Worm (Caenorhabditis elegans) whole organism, young adult: Measurements from ENCODE around the gene K08H10.10.

Experiments
- C06A6.2 ChIP-seq: fragments of 200-800 bp; sonication (Bioruptor generic); conservative IDR thresholded peaks from 2 replicates; pipeline ENCODE4 v1.3.6; 2022; ENCODE audit warnings: missing genetic modification characterization, missing compliant biosample characterization
- F10E7.11 ChIP-seq: sonication (generic microtip); optimal IDR thresholded peaks from 2 replicates; lab custom pipeline; 2017; ENCODE audit warnings: mild to moderate bottlenecking, missing genetic modification characterization, moderate library complexity, missing compliant biosample characterization
- ama-1 ChIP-seq, 3 experiments: fragments of 150-350 bp in 1 of 3; sonication (generic microtip) in 2 of 3; optimal IDR thresholded peaks; 2 replicates each; lab custom pipeline; 2014 to 2018; ENCODE audit warnings: missing biosample characterization in 2 of 3, missing genetic modification characterization in 2 of 3, missing genetic modification reagents in 2 of 3
- ceh-91 ChIP-seq: fragments of 200-800 bp; sonication (Bioruptor generic); IDR thresholded peaks from 2 replicates; pipeline ENCODE4 v1.3.6; 2022; ENCODE audit warnings: missing genetic modification reagents, missing genetic modification characterization, missing compliant biosample characterization
- somi-1 ChIP-seq: fragments of 200-800 bp; sonication (Bioruptor generic); optimal IDR thresholded peaks from 2 replicates; lab custom pipeline; 2018; ENCODE audit warnings: mild to moderate bottlenecking, missing genetic modification characterization, missing compliant biosample characterization

DNA sequence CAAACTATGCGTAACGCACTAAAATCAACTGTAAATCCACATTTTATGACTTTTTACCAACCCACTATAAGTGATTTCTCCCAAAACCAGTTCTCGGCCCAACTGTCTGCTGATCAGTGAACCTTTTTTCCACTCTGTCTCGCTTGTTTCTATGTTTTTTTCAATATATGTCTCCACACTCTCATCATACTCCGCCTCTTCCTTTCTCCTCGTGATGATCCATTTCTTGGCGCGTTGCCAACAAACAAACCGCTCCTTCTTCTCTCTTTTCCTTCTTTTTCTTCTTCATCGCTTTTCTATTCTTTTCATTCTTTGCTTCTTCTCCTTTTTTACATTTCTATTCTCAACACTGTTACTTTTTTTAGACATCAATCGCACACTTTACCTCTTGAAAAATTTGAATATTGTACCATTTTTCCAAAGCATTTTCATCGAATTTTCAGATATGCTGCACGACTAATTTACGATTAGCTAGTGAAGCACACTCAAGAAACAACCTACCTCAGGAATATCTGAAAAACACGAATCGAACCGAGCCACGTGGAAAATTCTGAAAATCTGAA is 42.5 kb downstream of the K08H10.10 start, which contains the start of gene T06E8.8:
- TF ChIP-seq F10E7.11 (tag; lab: Kevin White, UChicago): no peak
- TF ChIP-seq C06A6.2 (GFP tag; lab: Robert Waterston, UW): peak; percentile 61; the same call in 1 of the 2 replicates
- no peak for TF ChIP-seq ceh-91 (GFP tag; lab: Robert Waterston, UW)
- TF ChIP-seq somi-1 (GFP tag; lab: Kevin White, UChicago): peak; percentile 75
- TF ChIP-seq ama-1 (optimal IDR thresholded peaks at IDR 0.05; lab: Kevin White, UChicago): no peak
- no peak for TF ChIP-seq ama-1 (GFP tag; optimal IDR thresholded peaks at IDR 0.05; lab: Kevin White, UChicago)
